Worm (Caenorhabditis elegans): ENCODE results near the gene C16A3.6.

Gene C16A3.6

DNA sequence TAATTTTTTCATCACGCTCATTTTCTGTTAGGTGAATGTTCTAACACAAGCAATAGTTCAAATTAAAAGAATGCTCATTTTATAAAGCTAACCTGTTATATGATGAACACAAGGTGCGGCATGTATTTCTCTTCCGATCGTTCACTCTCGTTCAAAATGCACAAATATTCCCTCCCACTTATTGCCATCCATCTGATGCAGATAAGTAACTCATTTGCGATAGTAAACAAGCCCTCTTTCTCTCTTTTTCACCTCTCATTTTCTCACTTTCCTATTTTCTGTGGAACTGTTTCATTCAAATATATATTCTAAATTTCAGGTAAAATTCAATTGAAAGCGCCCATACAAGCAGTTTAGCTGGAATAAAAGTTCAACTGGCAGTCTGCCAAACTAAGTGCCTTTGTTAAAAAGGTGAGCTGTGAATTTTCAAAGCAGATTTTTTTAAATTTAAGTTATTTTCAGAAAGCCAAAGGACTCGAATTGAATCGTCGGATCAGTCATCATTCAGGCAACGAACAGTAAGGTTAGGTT is 33.0 kb upstream of the C16A3.6 start, which contains the start of the genes trmt-10C.2 and C56G2.22:
trmt-10C.2 (plus strand) TSS at position 314 of the 531 bp plus-strand sequence.
C56G2.22 (plus strand) TSS at position 481 of the 531 bp plus-strand sequence.
- TF ChIP-seq ztf-1 (GFP tag; conservative IDR thresholded peaks at IDR 0.05) = no peak
- no peak for TF ChIP-seq nhr-23 (tag; optimal IDR thresholded peaks at IDR 0.05)
- peak; percentile 1 for TF ChIP-seq C34F6.9 (tag; optimal IDR thresholded peaks at IDR 0.05)

- TF ChIP-seq nhr-10 (tag; optimal IDR thresholded peaks at IDR 0.05) = no peak
- no peak for TF ChIP-seq lin-13 (GFP tag; optimal IDR thresholded peaks at IDR 0.05)
- peak; percentile 60 for TF ChIP-seq crh-2 (tag; optimal IDR thresholded peaks at IDR 0.05)
- TF ChIP-seq unc-55 (GFP tag; optimal IDR thresholded peaks at IDR 0.05) = peak; percentile 6
- no peak for TF ChIP-seq ztf-4 (tag; optimal IDR thresholded peaks at IDR 0.05)
- peak; percentile 44 for TF ChIP-seq sma-9 (GFP tag; optimal IDR thresholded peaks at IDR 0.05)
- TF ChIP-seq sma-9 (tag; optimal IDR thresholded peaks at IDR 0.05) = no peak
- peak; percentile 43 for TF ChIP-seq nhr-129 (tag; optimal IDR thresholded peaks at IDR 0.05)
- TF ChIP-seq mdl-1 (tag; optimal IDR thresholded peaks at IDR 0.05) = peak in 1 of 2 experiments; percentile 75
- TF ChIP-seq mab-5 (tag; optimal IDR thresholded peaks at IDR 0.05) = no peak
- peak; percentile 53 for TF ChIP-seq C34F6.9 (tag; optimal IDR thresholded peaks at IDR 0.05)
- peak; percentile 57 for TF ChIP-seq F13H6.1 (tag; optimal IDR thresholded peaks at IDR 0.05)
- TF ChIP-seq lsy-2 (tag; optimal IDR thresholded peaks at IDR 0.05) = peak; percentile 12 to 64
- no peak for TF ChIP-seq ztf-1 (GFP tag; conservative IDR thresholded peaks at IDR 0.05)
- TF ChIP-seq ama-1 (optimal IDR thresholded peaks at IDR 0.05) = no peak
- TF ChIP-seq elt-1 (tag; optimal IDR thresholded peaks at IDR 0.05) = no peak
- TF ChIP-seq zag-1 (tag; optimal IDR thresholded peaks at IDR 0.05) = peak; percentile 35
- TF ChIP-seq sem-4 (tag; optimal IDR thresholded peaks at IDR 0.05) = peak; percentile 55
- TF ChIP-seq nhr-6 (tag; optimal IDR thresholded peaks at IDR 0.05) = no peak
Measured at ce11 chrIII:6348578-6348977, 30.4 kb upstream of the C16A3.6 start.

- TF ChIP-seq sma-9 (GFP tag; optimal IDR thresholded peaks at IDR 0.05) (peak; percentile 47), sma-9 (tag; optimal IDR thresholded peaks at IDR 0.05) (no peak), lsy-2 (tag; optimal IDR thresholded peaks at IDR 0.05) (peak in 1 of 2 experiments; percentile 18), unc-39 (tag; optimal IDR thresholded peaks at IDR 0.05) (no peak)
Measured at ce11 chrIII:6350424-6350823, 28.6 kb upstream of the C16A3.6 start.

DNA sequence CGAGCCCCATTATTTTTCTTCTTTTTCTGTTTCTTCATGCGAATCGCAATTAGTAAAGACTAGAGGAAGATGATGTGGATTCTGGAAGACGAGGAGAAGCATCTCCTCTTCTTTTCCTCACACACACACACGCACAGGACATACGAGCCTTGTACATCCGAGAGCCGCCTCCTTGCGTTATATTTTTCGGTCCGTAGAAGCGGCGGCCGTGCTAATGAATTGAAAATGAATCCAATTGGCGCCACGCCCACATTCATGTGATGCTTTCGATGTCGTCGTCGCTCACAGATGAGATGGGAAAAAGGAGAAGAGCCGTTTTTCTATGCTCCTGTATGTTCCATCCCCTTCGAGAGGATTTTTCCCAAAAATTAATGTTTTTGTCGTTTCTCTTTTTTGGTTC is 27.6 kb upstream of the C16A3.6 start:
- TF ChIP-seq nhr-10 (tag; optimal IDR thresholded peaks at IDR 0.05) (no peak), C34F6.9 (tag; optimal IDR thresholded peaks at IDR 0.05) (no peak), nhr-6 (tag; optimal IDR thresholded peaks at IDR 0.05) (no peak), zag-1 (tag; optimal IDR thresholded peaks at IDR 0.05) (peak; percentile 58), unc-55 (GFP tag; optimal IDR thresholded peaks at IDR 0.05) (peak; percentile 12), lsy-2 (tag; optimal IDR thresholded peaks at IDR 0.05) (no peak), nhr-129 (tag; optimal IDR thresholded peaks at IDR 0.05) (peak; percentile 24), nhr-12 (tag; optimal IDR thresholded peaks at IDR 0.05) (no peak), ama-1 (optimal IDR thresholded peaks at IDR 0.05) (no peak)

DNA sequence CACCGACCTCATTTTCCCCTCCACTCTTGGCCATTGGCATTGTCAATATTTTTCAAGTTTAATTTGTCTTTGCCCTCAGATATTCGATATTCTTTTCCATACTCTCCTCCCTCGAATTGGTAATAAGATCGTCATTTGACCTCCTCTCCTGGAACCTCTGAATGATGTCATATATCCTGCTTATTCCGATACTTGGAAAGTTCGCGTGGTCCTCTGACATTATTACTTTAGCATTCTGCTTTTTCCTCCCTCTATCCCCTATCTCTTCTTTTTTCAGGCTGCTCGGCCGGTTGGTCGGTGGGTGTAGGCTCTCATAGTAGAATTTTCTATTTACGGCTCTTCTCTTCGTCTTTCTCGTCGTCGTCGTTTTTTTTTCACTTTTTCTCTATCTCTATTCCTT is 26.6 kb upstream of the C16A3.6 start:
- TF ChIP-seq ztf-4 (tag; optimal IDR thresholded peaks at IDR 0.05) = no peak
- peak; percentile 65 for TF ChIP-seq zag-1 (tag; optimal IDR thresholded peaks at IDR 0.05)
- TF ChIP-seq unc-55 (GFP tag; optimal IDR thresholded peaks at IDR 0.05) = peak; percentile 34
- no peak for TF ChIP-seq nhr-12 (tag; optimal IDR thresholded peaks at IDR 0.05)
- no peak for TF ChIP-seq nhr-21 (tag; optimal IDR thresholded peaks at IDR 0.05)
- no peak for TF ChIP-seq lin-13 (GFP tag; optimal IDR thresholded peaks at IDR 0.05)
- TF ChIP-seq peb-1 (tag; optimal IDR thresholded peaks at IDR 0.05) = no peak
- TF ChIP-seq nhr-6 (tag; optimal IDR thresholded peaks at IDR 0.05) = peak; percentile 18
- TF ChIP-seq sma-9 (GFP tag; optimal IDR thresholded peaks at IDR 0.05) = peak; percentile 52
- no peak for TF ChIP-seq sma-9 (tag; optimal IDR thresholded peaks at IDR 0.05)
- no peak for TF ChIP-seq lin-11 (tag; optimal IDR thresholded peaks at IDR 0.05)
- TF ChIP-seq ztf-1 (GFP tag; conservative IDR thresholded peaks at IDR 0.05) = no peak
- TF ChIP-seq nhr-129 (tag; optimal IDR thresholded peaks at IDR 0.05) = peak; percentile 30
- TF ChIP-seq ama-1 (optimal IDR thresholded peaks at IDR 0.05) = peak; percentile 27
- peak; percentile 47 for TF ChIP-seq F13H6.1 (tag; optimal IDR thresholded peaks at IDR 0.05)
- TF ChIP-seq nhr-23 (tag; optimal IDR thresholded peaks at IDR 0.05) = no peak
- TF ChIP-seq crh-2 (tag; optimal IDR thresholded peaks at IDR 0.05) = peak; percentile 33
- no peak for TF ChIP-seq nhr-11 (tag; optimal IDR thresholded peaks at IDR 0.05)
- no peak for TF ChIP-seq mdl-1 (tag; optimal IDR thresholded peaks at IDR 0.05)
- TF ChIP-seq dmd-4 (tag; optimal IDR thresholded peaks at IDR 0.05) = no peak
- TF ChIP-seq unc-62 (GFP tag; optimal IDR thresholded peaks at IDR 0.05) = no peak
- TF ChIP-seq C34F6.9 (tag; optimal IDR thresholded peaks at IDR 0.05) = peak; percentile 66
- no peak for TF ChIP-seq snpc-4 (tag; optimal IDR thresholded peaks at IDR 0.05)
- no peak for TF ChIP-seq skn-1 (tag; optimal IDR thresholded peaks at IDR 0.05)
- TF ChIP-seq unc-39 (tag; optimal IDR thresholded peaks at IDR 0.05) = no peak
- peak in 1 of 2 experiments; percentile 43 for TF ChIP-seq lsy-2 (tag; optimal IDR thresholded peaks at IDR 0.05)
- peak; percentile 42 for TF ChIP-seq sem-4 (tag; optimal IDR thresholded peaks at IDR 0.05)
- TF ChIP-seq ceh-82 (tag; optimal IDR thresholded peaks at IDR 0.05) = no peak
- TF ChIP-seq nhr-25 (tag; optimal IDR thresholded peaks at IDR 0.05) = no peak
- TF ChIP-seq fos-1 (tag; optimal IDR thresholded peaks at IDR 0.05) = no peak
- no peak for TF ChIP-seq elt-1 (tag; optimal IDR thresholded peaks at IDR 0.05)
- no peak for TF ChIP-seq ztf-11 (tag; optimal IDR thresholded peaks at IDR 0.05)
